Worm (Caenorhabditis elegans): ENCODE data around the gene C01G6.2.

- TF ChIP-seq ref-2 (tag; optimal IDR thresholded peaks at IDR 0.05): no peak
- TF ChIP-seq pros-1 (tag; optimal IDR thresholded peaks at IDR 0.05): no peak
- TF ChIP-seq Y22D7AL.16 (tag; optimal IDR thresholded peaks at IDR 0.05): no peak
These were observed 34.4 kb upstream of the C01G6.2 start for ce11 chrII:9232493-9232892.
